Worm (Caenorhabditis elegans) whole organism, early embryonic: ENCODE results near the gene praf-3.

ENCODE experiments used
- B0310.2 ChIP-seq: sonication (generic microtip); optimal IDR thresholded peaks from 2 replicates; lab custom pipeline; 2016; ENCODE audit warnings: mild to moderate bottlenecking, missing genetic modification characterization, missing compliant biosample characterization
- F13C5.2 ChIP-seq: sonication (generic microtip); optimal IDR thresholded peaks from 2 replicates; lab custom pipeline; 2017; ENCODE audit warnings: mild to moderate bottlenecking, missing genetic modification characterization, inconsistent platforms, missing compliant biosample characterization
- aly-1 ChIP-seq: sonication (generic microtip); optimal IDR thresholded peaks from 2 replicates; lab custom pipeline; 2016; ENCODE audit warnings: missing genetic modification characterization, missing compliant biosample characterization
- ama-1 ChIP-seq: fragments of 150-350 bp; optimal IDR thresholded peaks from 2 replicates; lab custom pipeline; 2014
- ceh-13 ChIP-seq: fragments of 200-800 bp; sonication (Bioruptor generic); optimal IDR thresholded peaks from 2 replicates; lab custom pipeline; 2018; ENCODE audit warnings: mild to moderate bottlenecking, missing genetic modification characterization, missing compliant biosample characterization
- ceh-36 ChIP-seq: sonication (generic microtip); optimal IDR thresholded peaks from 2 replicates; lab custom pipeline; 2016; ENCODE audit warnings: missing genetic modification characterization, inconsistent platforms, missing compliant biosample characterization
- ets-7 ChIP-seq: sonication (generic microtip); optimal IDR thresholded peaks from 2 replicates; lab custom pipeline; 2016; ENCODE audit warnings: missing genotype, missing genetic modification characterization, missing compliant biosample characterization
- flt-1 ChIP-seq: fragments of 200-800 bp; sonication (Bioruptor generic); IDR thresholded peaks from 2 replicates; pipeline ENCODE4 v1.3.6; 2022; ENCODE audit warnings: missing genetic modification characterization, missing compliant biosample characterization
- hmbx-1 ChIP-seq: sonication (generic microtip); optimal IDR thresholded peaks from 2 replicates; lab custom pipeline; 2016; ENCODE audit warnings: mild to moderate bottlenecking, missing genetic modification characterization, missing compliant biosample characterization
- hmg-4 ChIP-seq: fragments of 200-800 bp; sonication (Bioruptor generic); optimal IDR thresholded peaks from 2 replicates; lab custom pipeline; 2018; ENCODE audit warnings: mild to moderate bottlenecking, missing genetic modification characterization, missing compliant biosample characterization
- hnd-1 ChIP-seq: sonication (generic microtip); optimal IDR thresholded peaks from 2 replicates; lab custom pipeline; 2016; ENCODE audit warnings: missing genetic modification characterization, missing compliant biosample characterization
- pes-1 ChIP-seq: fragments of 200-800 bp; sonication (Bioruptor generic); IDR thresholded peaks from 2 replicates; pipeline ENCODE4 v1.3.6; 2022; ENCODE audit warnings: missing genetic modification reagents, missing genetic modification characterization, missing compliant biosample characterization
- scrt-1 ChIP-seq: fragments of 200-800 bp; sonication (Bioruptor generic); IDR thresholded peaks from 2 replicates; pipeline ENCODE4 v1.3.6; 2022; ENCODE audit warnings: missing genetic modification characterization, missing compliant biosample characterization
- sea-1 ChIP-seq: fragments of 200-800 bp; sonication (Bioruptor generic); conservative IDR thresholded peaks from 2 replicates; pipeline ENCODE4 v1.3.6; 2022; ENCODE audit warnings: missing genetic modification characterization, missing compliant biosample characterization
- tbx-11 ChIP-seq: fragments of 200-800 bp; sonication (Bioruptor generic); IDR thresholded peaks from 2 replicates; pipeline ENCODE4 v1.3.6; 2022; ENCODE audit warnings: missing genetic modification characterization, missing compliant biosample characterization
- tbx-37 ChIP-seq: fragments of 200-800 bp; sonication (Bioruptor generic); conservative IDR thresholded peaks from 2 replicates; pipeline ENCODE4 v1.3.6; 2022; ENCODE audit warnings: missing genetic modification reagents, missing genetic modification characterization, missing compliant biosample characterization
- tra-4 ChIP-seq: sonication (generic microtip); optimal IDR thresholded peaks from 2 replicates; lab custom pipeline; 2017; ENCODE audit warnings: missing genetic modification characterization, missing compliant biosample characterization

praf-3 gene

DNA sequence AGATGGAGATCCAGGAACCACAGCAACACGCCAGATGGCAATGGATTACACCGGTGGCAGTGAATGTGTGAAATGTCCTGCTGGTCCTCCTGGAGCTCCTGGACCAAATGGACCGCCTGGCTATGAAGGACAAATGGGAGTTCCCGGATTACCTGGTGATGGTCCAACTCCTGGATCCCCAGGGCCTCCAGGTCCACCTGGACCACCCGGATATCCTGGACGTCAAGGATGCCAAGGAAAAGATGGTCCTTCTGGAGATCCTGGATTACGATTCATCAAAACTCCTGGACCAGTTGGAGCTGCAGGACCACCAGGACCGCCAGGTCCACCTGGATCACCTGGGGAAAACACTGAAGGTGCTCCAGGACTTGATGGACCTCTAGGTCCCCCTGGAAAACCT lies 22.5 kb upstream of the praf-3 start:
- TF ChIP-seq ama-1 (lab: Kevin White, UChicago) (no peak), ceh-13 (GFP tag; lab: Kevin White, UChicago) (no peak), hnd-1 (no peak), ceh-36 (tag; lab: Kevin White, UChicago) (no peak), F13C5.2 (tag; lab: Kevin White, UChicago) (no peak), hmg-4 (no peak), tbx-11 (GFP tag; lab: Robert Waterston, UW) (no peak), ets-7 (tag; lab: Kevin White, UChicago) (no peak), B0310.2 (no peak), pes-1 (GFP tag; lab: Robert Waterston, UW) (no peak), scrt-1 (GFP tag; lab: Robert Waterston, UW) (no peak), sea-1 (no peak), tra-4 (tag; lab: Kevin White, UChicago) (no peak)

ce11 chrIV:8358492-8358891 lies 21.3 kb upstream of the praf-3 start, which contains the start of gene D2096.13:
D2096.13 (minus strand) TSS chrIV:8358592.
- TF ChIP-seq tra-4 (tag; lab: Kevin White, UChicago) (no peak), ceh-36 (tag; lab: Kevin White, UChicago) (no peak), sea-1 (no peak), ama-1 (lab: Kevin White, UChicago) (no peak), hmbx-1 (tag; lab: Kevin White, UChicago) (no peak), tbx-11 (GFP tag; lab: Robert Waterston, UW) (no peak), flt-1 (no peak), F13C5.2 (tag; lab: Kevin White, UChicago) (no peak), scrt-1 (GFP tag; lab: Robert Waterston, UW) (no peak), tbx-37 (no peak), hmg-4 (no peak), hnd-1 (no peak), pes-1 (GFP tag; lab: Robert Waterston, UW) (no peak), aly-1 (tag; lab: Kevin White, UChicago) (no peak)

DNA sequence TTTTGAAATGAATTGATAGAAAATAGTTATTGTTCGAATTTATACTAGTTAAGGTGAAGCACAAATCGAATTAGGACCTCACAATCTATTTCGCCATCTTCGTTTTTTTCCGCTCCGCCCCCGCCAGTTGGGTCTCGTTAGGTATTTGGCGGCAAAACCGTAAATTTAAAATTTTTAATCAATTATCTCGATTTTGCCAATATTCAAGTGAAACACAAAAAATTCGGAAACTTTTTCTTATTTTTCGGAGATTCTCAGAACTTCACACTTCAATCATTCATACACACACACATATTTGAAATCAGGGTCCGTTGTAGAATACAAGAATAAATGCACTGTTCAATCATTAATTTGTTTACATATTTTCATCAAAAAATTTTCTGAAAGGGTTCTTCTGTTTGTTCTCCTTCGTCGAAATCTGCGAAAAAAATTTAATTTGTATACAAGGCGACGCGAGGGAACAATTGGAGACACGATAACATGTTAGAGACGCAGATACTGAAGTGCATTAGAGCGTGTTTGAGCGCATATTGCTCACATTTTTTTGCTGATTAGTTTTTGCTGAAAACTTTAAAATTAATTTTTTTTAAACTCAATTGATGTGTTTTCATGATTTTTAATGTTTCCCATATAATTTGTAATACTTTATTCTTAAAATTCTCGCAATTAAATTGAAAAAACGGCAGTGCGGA lies 19.9 kb upstream of the praf-3 start, which contains the start of gene D2096.5:
Gene D2096.5 (minus strand): TSS at position 51 of the 692 bp plus-strand sequence.
- TF ChIP-seq ceh-13 (GFP tag; lab: Kevin White, UChicago): no peak
- TF ChIP-seq pes-1 (GFP tag; lab: Robert Waterston, UW): no peak
- no peak for TF ChIP-seq B0310.2
- no peak for TF ChIP-seq sea-1
- no peak for TF ChIP-seq flt-1

- TF ChIP-seq pes-1 (GFP tag; lab: Robert Waterston, UW) (no peak), ceh-13 (GFP tag; lab: Kevin White, UChicago) (no peak), hmg-4 (no peak), ceh-36 (tag; lab: Kevin White, UChicago) (no peak), scrt-1 (GFP tag; lab: Robert Waterston, UW) (no peak), ama-1 (lab: Kevin White, UChicago) (no peak), sea-1 (no peak), hmbx-1 (tag; lab: Kevin White, UChicago) (no peak), aly-1 (tag; lab: Kevin White, UChicago) (no peak), ets-7 (tag; lab: Kevin White, UChicago) (no peak), F13C5.2 (tag; lab: Kevin White, UChicago) (no peak)
Measured at ce11 chrIV:8360817-8361216, 19.0 kb upstream of the praf-3 start, which contains the start of gene sqv-1. sqv-1 (plus strand) TSS chrIV:8361117.

- no peak for TF ChIP-seq hnd-1
- no peak for TF ChIP-seq pes-1 (GFP tag; lab: Robert Waterston, UW)
- TF ChIP-seq B0310.2: no peak
- TF ChIP-seq tra-4 (tag; lab: Kevin White, UChicago): no peak
Measured at ce11 chrIV:8363163-8363562, 16.6 kb upstream of the praf-3 start, which contains the start of gene D2096.12. D2096.12 (plus strand) TSS chrIV:8363463.

- no peak for TF ChIP-seq tbx-11 (GFP tag; lab: Robert Waterston, UW)
- no peak for TF ChIP-seq flt-1
- TF ChIP-seq ceh-13 (GFP tag; lab: Kevin White, UChicago): no peak
- no peak for TF ChIP-seq ets-7 (tag; lab: Kevin White, UChicago)
- TF ChIP-seq tbx-37: no peak
- TF ChIP-seq F13C5.2 (tag; lab: Kevin White, UChicago): no peak
- TF ChIP-seq B0310.2: no peak
- no peak for TF ChIP-seq hnd-1
- no peak for TF ChIP-seq aly-1 (tag; lab: Kevin White, UChicago)
Measured at ce11 chrIV:8366295-8366694, 13.5 kb upstream of the praf-3 start, which contains the start of gene aagr-1. aagr-1 (plus strand) TSS chrIV:8366521.

DNA sequence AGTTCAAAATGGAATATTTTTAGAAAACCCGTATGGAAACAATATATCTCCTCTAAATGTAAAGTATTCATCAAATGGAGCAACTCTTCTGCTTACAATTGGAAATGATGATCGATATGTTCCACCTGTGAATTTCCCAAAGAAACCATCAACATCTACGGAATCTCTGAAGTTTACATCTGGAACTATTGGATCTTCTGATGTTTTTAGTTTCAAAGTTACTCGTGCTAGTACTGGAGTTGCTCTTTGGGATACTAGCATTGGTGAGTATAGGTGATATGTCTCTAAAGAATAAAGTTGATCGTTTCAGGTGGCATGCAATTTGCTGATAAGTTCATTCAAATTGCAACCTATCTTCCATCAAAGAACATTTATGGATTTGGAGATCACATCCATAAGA lies 11.9 kb upstream of the praf-3 start:
- TF ChIP-seq hmbx-1 (tag; lab: Kevin White, UChicago) (no peak), ceh-36 (tag; lab: Kevin White, UChicago) (no peak), hmg-4 (no peak), tbx-11 (GFP tag; lab: Robert Waterston, UW) (no peak), ceh-13 (GFP tag; lab: Kevin White, UChicago) (no peak), ama-1 (lab: Kevin White, UChicago) (no peak), tbx-37 (no peak), aly-1 (tag; lab: Kevin White, UChicago) (no peak), pes-1 (GFP tag; lab: Robert Waterston, UW) (no peak), ets-7 (tag; lab: Kevin White, UChicago) (no peak), scrt-1 (GFP tag; lab: Robert Waterston, UW) (no peak), tra-4 (tag; lab: Kevin White, UChicago) (no peak)

ce11 chrIV:8369135-8369534 lies 10.6 kb upstream of the praf-3 start, which contains the start of gene D2096.6:
D2096.6 (minus strand) TSS chrIV:8369235.
- TF ChIP-seq ceh-13 (GFP tag; lab: Kevin White, UChicago) (no peak), sea-1 (no peak), hmbx-1 (tag; lab: Kevin White, UChicago) (no peak), flt-1 (no peak), ama-1 (lab: Kevin White, UChicago) (no peak), pes-1 (GFP tag; lab: Robert Waterston, UW) (no peak), hnd-1 (no peak), aly-1 (tag; lab: Kevin White, UChicago) (no peak), tbx-37 (no peak), B0310.2 (no peak), scrt-1 (GFP tag; lab: Robert Waterston, UW) (no peak), ets-7 (tag; lab: Kevin White, UChicago) (no peak), hmg-4 (no peak), tra-4 (tag; lab: Kevin White, UChicago) (no peak)
